Worm (Caenorhabditis elegans): ENCODE results near the gene cccp-1.

DNA sequence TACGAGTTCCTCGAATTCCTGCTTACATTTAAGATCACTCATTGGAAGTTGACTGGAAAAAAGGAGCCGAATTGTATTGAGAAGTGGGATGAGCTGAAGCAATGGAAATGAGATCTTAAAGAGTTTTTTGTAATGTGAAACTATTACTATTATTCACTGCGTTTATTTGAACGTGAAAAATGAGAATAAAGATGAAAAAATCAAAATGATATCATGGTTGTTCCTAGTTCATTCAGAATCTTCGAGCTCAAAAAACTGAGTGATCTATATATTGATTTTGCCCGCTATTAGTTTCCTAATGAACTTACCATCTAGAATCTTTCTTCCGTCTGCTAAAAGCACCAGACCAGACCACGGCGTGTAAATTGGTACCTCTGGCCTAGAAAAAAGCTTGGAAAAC, 35.7 kb upstream of the cccp-1 start:
- TF ChIP-seq tab-1 (GFP tag; IDR thresholded peaks at IDR 0.05): no peak
- TF ChIP-seq ref-1 (GFP tag; conservative IDR thresholded peaks at IDR 0.05): no peak
- no peak for TF ChIP-seq ztf-23 (GFP tag; IDR thresholded peaks at IDR 0.05)
- TF ChIP-seq klf-2 (GFP tag; conservative IDR thresholded peaks at IDR 0.05): no peak
- no peak for TF ChIP-seq cog-1 (tag; optimal IDR thresholded peaks at IDR 0.05)

All from whole organism, midembryonic.